Worm (Caenorhabditis elegans) whole organism, midembryonic: ENCODE data around the gene btb-11.

Experiments used
- T22C8.4 ChIP-seq: fragments of 200-800 bp; sonication (Bioruptor generic); IDR thresholded peaks from 2 replicates; pipeline ENCODE4 v1.3.6; 2022; ENCODE audit warnings: missing genetic modification characterization, missing compliant biosample characterization
- cog-1 ChIP-seq: sonication (generic microtip); optimal IDR thresholded peaks from 2 replicates; lab custom pipeline; 2016; ENCODE audit warnings: missing genetic modification characterization, missing compliant biosample characterization
- flt-1 ChIP-seq: fragments of 200-800 bp; sonication (Bioruptor generic); IDR thresholded peaks from 2 replicates; pipeline ENCODE4 v1.3.6; 2022; ENCODE audit warnings: missing genetic modification characterization, missing compliant biosample characterization
- klf-2 ChIP-seq: fragments of 200-800 bp; sonication (Bioruptor generic); conservative IDR thresholded peaks from 2 replicates; pipeline ENCODE4 v1.3.6; 2022; ENCODE audit warnings: missing genetic modification reagents, missing genetic modification characterization, missing compliant biosample characterization
- med-1 ChIP-seq: sonication (generic microtip); optimal IDR thresholded peaks from 2 replicates; lab custom pipeline; 2017; ENCODE audit warnings: missing genetic modification characterization, mild to moderate bottlenecking, missing compliant biosample characterization, antibody characterized with exemption, missing genetic modification reagents; ENCODE audit not compliant: insufficient read depth
- ref-1 ChIP-seq: fragments of 200-800 bp; sonication (Bioruptor generic); conservative IDR thresholded peaks from 2 replicates; pipeline ENCODE4 v1.3.6; 2022; ENCODE audit warnings: missing genetic modification reagents, missing genetic modification characterization, missing compliant biosample characterization
- tab-1 ChIP-seq: fragments of 200-800 bp; sonication (Bioruptor generic); IDR thresholded peaks from 2 replicates; pipeline ENCODE4 v1.3.6; 2022; ENCODE audit warnings: missing genetic modification characterization, missing compliant biosample characterization
- ztf-23 ChIP-seq: fragments of 200-800 bp; sonication (Bioruptor generic); IDR thresholded peaks from 2 replicates; pipeline ENCODE4 v1.3.6; 2022; ENCODE audit warnings: missing genetic modification reagents, missing genetic modification characterization, missing compliant biosample characterization
- ztf-29 ChIP-seq: fragments of 200-800 bp; sonication (Bioruptor generic); IDR thresholded peaks from 2 replicates; pipeline ENCODE4 v1.3.6; 2022; ENCODE audit warnings: missing genetic modification reagents, missing genetic modification characterization, missing compliant biosample characterization

DNA sequence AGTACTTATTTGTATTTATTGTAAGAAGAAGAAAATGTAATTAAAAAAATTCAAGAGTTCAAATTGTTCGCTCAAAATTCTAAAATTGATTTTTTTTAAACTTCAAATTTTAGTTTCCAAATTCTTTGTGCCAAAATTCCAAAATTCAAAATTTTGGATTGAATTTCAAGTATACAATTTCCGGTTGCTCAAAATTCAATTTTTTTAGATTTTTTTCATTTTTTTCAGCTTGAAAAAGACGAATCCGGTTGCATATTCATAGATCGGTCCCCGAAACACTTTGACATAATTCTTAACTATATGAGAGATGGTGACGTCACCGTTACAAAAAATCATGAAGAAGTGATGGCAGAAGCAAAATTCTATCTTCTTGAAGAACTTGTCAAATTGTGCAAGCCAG is 47.5 kb upstream of the btb-11 start, which contains the start of gene K02E7.4:
- TF ChIP-seq ref-1 (GFP tag; lab: Robert Waterston, UW) (no peak), klf-2 (GFP tag; lab: Robert Waterston, UW) (no peak), med-1 (no peak), flt-1 (no peak), T22C8.4 (GFP tag; lab: Robert Waterston, UW) (no peak), ztf-23 (GFP tag; lab: Robert Waterston, UW) (no peak), ztf-29 (GFP tag; lab: Robert Waterston, UW) (no peak), cog-1 (no peak), tab-1 (GFP tag; lab: Robert Waterston, UW) (no peak)
